Worm (Caenorhabditis elegans) whole organism, L4/young adult: Measurements from ENCODE around the gene T12A7.10.
A peak's percentile ranks its signal among the peaks of the same experiment; 100 is the strongest.

Experiments used
- W03F9.2 ChIP-seq: fragments of 150-350 bp; optimal IDR thresholded peaks from 2 replicates; lab custom pipeline; 2014; ENCODE audit warnings: missing biosample characterization, missing genetic modification characterization
- dao-5 ChIP-seq: sonication (generic microtip); optimal IDR thresholded peaks from 2 replicates; lab custom pipeline; 2016; ENCODE audit warnings: missing genotype, missing genetic modification characterization, moderate library complexity, missing compliant biosample characterization
- him-1 ChIP-seq: sonication (generic microtip); optimal IDR thresholded peaks from 2 replicates; lab custom pipeline; 2016; ENCODE audit warnings: missing genotype, missing genetic modification reagents, missing genetic modification characterization, missing compliant biosample characterization

T12A7.10 gene

DNA sequence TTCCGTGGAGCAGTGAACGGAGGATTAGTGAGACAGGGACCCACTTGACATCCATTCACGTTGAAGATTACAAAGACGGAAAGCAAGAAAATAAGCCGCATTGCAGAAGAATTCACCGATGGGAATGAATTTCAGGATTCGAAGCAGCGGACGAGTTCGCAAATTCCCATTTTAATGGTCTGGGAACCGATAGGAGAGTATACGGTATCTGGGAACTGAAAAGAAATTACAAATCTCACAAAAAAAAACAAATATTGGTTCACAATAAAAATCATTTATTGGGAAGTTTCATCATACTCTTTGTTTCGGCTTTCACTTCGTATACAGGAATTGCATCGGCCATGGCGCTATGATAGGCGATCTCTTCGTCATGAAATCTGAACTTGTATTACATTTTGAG, at the start of gene T12A7.10:
T12A7.10 (minus strand) TSS at position 101 of the 400 bp plus-strand sequence.
- TF ChIP-seq W03F9.2 (tag; lab: Kevin White, UChicago) = no peak
- no peak for TF ChIP-seq him-1 (tag; lab: Kevin White, UChicago)
- TF ChIP-seq dao-5 (tag; lab: Kevin White, UChicago) = no peak

DNA sequence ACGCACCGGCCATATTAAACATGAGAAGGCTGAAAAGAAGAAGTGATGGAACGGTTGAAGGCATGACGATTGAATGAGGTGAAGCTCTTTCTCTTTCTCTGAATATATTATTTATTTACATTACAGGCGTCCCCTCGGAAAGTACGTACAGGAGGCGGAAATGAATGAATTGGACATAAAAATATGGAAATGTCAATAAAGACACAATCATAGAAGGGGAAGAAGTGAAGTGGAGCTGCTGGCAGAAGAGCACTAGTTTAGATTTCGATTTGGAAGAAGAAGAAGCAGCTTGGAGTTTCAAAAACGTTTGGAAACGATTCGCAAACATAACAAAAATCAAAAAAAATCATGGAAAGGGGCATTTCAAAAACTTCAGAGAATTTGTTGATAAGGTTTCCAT, 49.1 kb upstream of the T12A7.10 start, which contains the start of gene H01G02.1:
H01G02.1 (minus strand) TSS at position 101 of the 400 bp plus-strand sequence.
- TF ChIP-seq dao-5 (tag; lab: Kevin White, UChicago) (no peak), W03F9.2 (tag; lab: Kevin White, UChicago) (no peak), him-1 (tag; lab: Kevin White, UChicago) (no peak)

DNA sequence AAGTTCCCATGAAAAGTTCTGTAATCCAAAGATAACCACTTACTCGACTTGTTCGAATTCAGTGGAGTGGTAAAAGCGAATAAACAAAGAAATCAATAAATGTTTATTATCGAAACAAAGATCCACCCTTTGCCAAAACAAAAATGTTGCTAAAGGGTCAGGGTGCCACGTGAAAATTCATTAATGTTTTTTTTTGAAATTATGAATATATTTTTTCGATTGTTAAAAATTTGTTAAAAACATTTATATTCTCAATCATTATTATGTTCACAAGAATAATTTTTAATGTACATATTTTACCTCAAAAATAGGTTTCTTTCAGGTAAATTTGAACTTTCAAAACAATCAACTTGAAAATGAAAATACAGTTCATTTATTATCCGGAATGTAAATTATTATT, 48.1 kb upstream of the T12A7.10 start, which contains the start of gene H01G02.4:
H01G02.4 (minus strand) TSS at position 101 of the 400 bp plus-strand sequence.
- TF ChIP-seq dao-5 (tag; lab: Kevin White, UChicago) = no peak
- no peak for TF ChIP-seq him-1 (tag; lab: Kevin White, UChicago)
- no peak for TF ChIP-seq W03F9.2 (tag; lab: Kevin White, UChicago)

DNA sequence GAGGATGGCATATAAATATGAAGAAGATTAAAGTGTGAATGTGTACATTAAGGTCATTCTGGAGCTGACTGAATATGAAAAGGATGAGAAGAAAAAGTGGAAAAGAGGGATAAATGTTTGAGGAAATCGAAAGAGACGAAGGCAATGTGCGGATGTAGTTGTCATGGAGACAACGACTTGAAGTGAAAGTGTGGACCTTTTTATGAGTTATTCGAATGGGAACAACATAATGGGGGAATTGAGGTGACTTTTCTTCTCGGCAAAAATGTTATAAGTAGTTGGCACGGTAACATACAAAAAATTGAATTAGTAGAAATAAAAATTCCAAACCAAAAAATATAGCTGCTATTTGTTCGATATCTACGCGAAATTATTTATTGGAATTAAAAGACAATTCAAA, 46.2 kb upstream of the T12A7.10 start, which contains the start of gene dyf-18:
dyf-18 (minus strand) TSS at position 101 of the 400 bp plus-strand sequence.
- TF ChIP-seq dao-5 (tag; lab: Kevin White, UChicago) (no peak), him-1 (tag; lab: Kevin White, UChicago) (no peak), W03F9.2 (tag; lab: Kevin White, UChicago) (no peak)

DNA sequence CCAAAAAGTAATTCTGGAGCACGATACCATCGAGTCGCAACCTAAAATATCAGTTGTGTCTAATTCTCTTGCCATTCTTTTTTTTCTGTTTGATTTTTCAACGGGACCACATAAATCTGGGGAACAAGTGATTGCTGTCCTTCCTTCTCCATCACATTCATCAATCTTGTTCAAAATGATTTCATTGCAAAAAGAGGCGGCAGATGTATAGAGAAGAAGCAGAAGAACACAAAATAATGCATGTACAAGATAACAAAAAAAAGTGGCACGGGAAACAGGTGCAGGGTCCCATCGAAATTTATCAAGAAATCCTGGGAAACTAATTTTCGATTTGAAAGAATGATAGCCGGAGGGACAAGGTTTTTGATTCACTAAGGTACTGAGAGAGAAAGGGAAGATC, 44.3 kb upstream of the T12A7.10 start:
- TF ChIP-seq W03F9.2 (tag; lab: Kevin White, UChicago) = no peak
- no peak for TF ChIP-seq dao-5 (tag; lab: Kevin White, UChicago)
- TF ChIP-seq him-1 (tag; lab: Kevin White, UChicago) = no peak

DNA sequence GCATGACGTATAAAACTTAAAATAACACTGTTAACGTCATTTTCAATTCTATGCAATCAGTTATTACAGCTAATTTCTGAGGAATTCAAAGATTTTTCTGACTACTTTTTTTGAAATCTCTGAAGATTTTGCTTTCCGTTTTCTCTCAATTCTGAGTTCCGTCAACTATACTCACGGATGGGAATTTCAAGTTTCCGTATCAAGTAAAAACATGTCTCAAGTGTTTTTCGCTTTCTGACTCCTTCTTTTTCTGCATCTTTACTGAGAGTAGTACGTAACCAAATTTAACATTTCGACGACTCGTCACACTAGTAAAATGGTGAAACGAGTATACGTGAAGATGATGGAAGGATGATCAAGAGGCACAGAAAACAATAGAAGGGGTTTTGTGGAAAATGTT, 41.9 kb upstream of the T12A7.10 start:
- no peak for TF ChIP-seq dao-5 (tag; lab: Kevin White, UChicago)
- TF ChIP-seq him-1 (tag; lab: Kevin White, UChicago) = no peak
- no peak for TF ChIP-seq W03F9.2 (tag; lab: Kevin White, UChicago)

DNA sequence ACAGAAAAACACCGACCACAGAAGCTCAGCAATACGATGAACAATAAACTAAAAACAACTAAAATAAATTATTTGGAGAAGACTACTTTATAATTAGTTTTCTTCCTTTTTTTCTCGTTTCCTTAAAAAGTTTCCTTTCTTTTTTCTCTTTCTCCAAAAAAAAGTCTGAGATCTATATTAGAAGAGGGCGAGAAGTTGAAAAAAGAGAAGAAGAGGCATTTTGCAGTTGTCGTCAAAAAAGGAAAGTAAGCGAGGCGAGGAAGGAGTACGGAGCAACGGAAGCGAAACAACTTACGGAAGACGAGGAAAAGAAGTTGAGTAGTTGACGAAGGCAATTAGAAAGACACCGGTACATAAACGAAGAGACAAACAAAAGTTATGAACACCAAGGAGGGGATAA, 41.1 kb upstream of the T12A7.10 start:
- TF ChIP-seq him-1 (tag; lab: Kevin White, UChicago) = no peak
- TF ChIP-seq W03F9.2 (tag; lab: Kevin White, UChicago) = no peak
- no peak for TF ChIP-seq dao-5 (tag; lab: Kevin White, UChicago)

DNA sequence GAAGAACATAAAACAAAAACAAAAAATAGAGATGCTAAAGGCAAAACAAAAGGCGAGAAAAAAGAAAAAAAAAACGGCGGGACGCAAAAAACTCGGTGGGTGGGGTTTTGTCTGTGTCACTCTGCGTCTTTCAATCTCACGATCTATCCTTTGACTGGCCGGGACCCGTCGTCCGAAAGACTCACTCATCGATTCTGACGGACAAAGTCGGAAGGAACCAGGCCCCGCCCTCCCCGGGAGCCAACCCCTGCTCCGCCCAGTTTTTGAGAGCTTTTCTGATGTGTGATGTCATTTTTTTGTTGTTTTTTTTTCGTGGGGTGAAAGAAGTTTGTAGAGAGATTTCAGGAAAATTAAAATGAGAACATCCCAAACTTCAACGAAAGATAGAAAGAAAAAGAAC, 38.3 kb upstream of the T12A7.10 start:
- TF ChIP-seq him-1 (tag; lab: Kevin White, UChicago) (peak; percentile 46), W03F9.2 (tag; lab: Kevin White, UChicago) (no peak)

DNA sequence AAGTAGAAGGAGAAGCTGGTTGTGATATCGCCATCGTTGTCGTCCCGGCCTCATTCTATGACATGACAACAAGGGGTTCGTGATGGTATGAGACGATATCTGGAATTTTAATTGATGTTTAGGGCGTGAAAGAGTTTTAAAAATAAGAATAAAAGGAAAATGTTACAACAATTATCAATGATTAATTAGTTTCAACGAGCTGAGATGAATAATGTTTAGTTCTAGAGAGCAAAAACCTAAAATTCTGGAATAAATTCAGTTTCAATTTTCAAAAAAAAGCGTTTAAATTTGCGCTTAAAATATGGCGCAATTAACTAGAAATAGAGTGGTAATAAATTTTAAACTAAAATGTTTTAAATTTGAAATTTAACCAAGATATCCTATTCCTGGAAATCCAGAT, 37.6 kb upstream of the T12A7.10 start, which contains the start of gene H01G02.3:
H01G02.3 (minus strand) TSS at position 101 of the 400 bp plus-strand sequence.
- TF ChIP-seq dao-5 (tag; lab: Kevin White, UChicago) = no peak
- no peak for TF ChIP-seq W03F9.2 (tag; lab: Kevin White, UChicago)
- no peak for TF ChIP-seq him-1 (tag; lab: Kevin White, UChicago)

DNA sequence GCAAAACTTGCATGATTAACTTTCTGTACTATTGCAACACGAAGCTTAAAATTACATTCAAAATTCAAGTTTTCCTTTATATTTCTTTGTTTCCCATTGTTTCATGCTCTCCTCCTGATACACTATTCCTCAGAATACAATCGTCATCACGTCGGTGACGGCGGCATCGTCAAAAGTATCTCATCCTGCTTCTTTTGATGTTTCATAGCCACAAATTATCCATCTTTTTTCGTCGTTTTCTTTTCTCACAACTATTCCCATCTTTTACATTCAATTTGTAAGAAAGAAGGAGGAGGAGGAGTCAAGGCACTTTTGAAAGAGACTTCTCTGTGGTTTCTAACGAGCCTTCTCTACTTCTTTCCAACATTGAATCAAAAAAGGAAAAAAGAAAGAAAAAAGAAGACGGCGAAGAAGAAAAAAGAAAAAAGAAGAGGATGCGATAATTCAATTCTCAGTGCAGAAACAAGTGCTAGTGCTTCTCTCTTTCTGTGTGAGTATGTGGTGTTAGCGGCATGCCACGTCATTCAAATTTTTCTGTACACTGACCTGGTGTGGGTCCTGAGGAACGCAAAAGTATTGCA, 33.6 kb upstream of the T12A7.10 start:
- TF ChIP-seq W03F9.2 (tag; lab: Kevin White, UChicago) = no peak
- no peak for TF ChIP-seq him-1 (tag; lab: Kevin White, UChicago)
- no peak for TF ChIP-seq dao-5 (tag; lab: Kevin White, UChicago)

DNA sequence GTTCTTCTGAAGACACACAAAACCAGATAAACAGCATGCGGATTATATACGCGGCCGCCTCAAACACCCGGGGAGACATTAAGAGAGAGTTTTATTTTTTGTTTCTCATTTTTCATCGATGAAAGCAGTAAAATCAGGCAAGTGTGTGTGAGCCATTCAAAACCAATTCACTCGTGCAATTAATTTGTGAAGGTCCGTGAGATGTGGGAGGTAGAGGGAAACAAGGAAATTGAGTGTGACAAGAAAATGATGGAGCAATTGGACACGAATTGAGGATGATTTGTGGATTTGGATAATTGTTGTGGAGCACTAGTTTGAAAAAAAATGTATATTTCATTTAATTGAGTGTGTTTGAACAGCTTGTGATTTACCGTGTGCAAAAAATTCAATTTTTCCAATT, 32.9 kb upstream of the T12A7.10 start:
- no peak for TF ChIP-seq dao-5 (tag; lab: Kevin White, UChicago)
- no peak for TF ChIP-seq W03F9.2 (tag; lab: Kevin White, UChicago)
- no peak for TF ChIP-seq him-1 (tag; lab: Kevin White, UChicago)

DNA sequence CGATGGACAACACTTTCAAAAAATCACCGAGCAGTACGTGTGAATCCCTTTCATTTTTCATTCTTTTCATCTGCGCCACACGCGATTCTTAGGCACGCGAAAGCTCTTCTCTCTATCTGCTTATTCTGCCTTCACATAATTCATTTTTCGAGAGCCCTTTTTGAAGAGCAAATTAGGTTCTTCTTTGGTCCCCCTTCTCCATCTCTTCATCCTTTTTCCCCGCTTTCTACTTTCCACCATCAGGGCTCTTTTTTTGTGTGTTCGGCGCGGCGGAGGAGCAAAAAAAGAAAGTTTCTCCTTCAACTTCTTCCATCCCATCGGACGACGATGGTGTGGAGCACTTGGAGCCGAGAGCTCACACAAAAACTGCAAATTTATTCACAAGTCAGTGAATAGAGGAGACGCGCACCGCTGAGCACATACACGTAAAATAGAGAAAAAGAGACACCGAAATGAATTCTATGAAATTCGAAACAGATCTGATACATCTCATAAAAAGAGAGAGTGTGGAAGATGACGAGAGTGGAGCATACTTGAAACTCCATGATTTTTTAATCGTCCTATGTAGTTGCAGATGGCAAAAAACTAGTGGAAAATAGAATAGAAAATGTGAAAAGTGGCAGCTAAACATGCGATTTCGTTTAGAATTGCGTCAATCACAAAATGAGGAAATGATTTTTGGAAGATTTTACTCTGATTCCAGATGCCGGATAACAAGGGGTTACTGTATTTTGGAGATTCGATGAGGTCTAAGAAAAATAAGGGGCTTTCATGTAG, 30.3 kb upstream of the T12A7.10 start:
- TF ChIP-seq W03F9.2 (tag; lab: Kevin White, UChicago) = no peak
- no peak for TF ChIP-seq dao-5 (tag; lab: Kevin White, UChicago)
- TF ChIP-seq him-1 (tag; lab: Kevin White, UChicago) = peak; percentile 67

DNA sequence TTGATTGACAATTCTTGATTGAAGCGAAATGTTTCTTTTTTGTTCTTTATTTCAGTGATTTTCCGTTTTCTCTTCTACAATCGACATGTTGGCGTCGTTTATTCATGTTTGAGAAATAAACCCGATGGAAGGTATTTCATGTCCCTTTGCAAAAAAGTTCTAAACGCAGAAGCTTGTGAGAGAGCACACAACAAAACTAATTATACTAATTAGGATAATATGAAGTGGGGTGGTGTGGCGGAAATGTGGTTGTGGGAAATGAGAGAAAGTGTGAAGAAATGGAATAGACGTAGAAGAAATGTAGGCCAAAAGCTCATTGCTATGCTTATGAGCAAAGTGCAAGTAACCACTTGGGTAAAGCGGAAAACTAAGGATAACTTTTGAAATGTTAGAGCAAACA, 27.9 kb upstream of the T12A7.10 start:
- TF ChIP-seq him-1 (tag; lab: Kevin White, UChicago) = no peak
